Worm (Caenorhabditis elegans) whole organism, L4/young adult: ENCODE measurements around the gene F55B11.7.

ENCODE experiments used
- W03F9.2 ChIP-seq: fragments of 150-350 bp; optimal IDR thresholded peaks from 2 replicates; lab custom pipeline; 2014; ENCODE audit warnings: missing biosample characterization, missing genetic modification characterization
- dao-5 ChIP-seq: sonication (generic microtip); optimal IDR thresholded peaks from 2 replicates; lab custom pipeline; 2016; ENCODE audit warnings: missing genotype, missing genetic modification characterization, moderate library complexity, missing compliant biosample characterization
- him-1 ChIP-seq: sonication (generic microtip); optimal IDR thresholded peaks from 2 replicates; lab custom pipeline; 2016; ENCODE audit warnings: missing genotype, missing genetic modification reagents, missing genetic modification characterization, missing compliant biosample characterization

- TF ChIP-seq W03F9.2 (tag; lab: Kevin White, UChicago) (no peak), him-1 (tag; lab: Kevin White, UChicago) (no peak), dao-5 (no peak)
Observed at ce11 chrIV:14417128-14417527, 4.7 kb downstream of the F55B11.7 start, which contains the start of gene F55B11.6.
